Worm (Caenorhabditis elegans): ENCODE data around the gene T12D8.9.

DNA sequence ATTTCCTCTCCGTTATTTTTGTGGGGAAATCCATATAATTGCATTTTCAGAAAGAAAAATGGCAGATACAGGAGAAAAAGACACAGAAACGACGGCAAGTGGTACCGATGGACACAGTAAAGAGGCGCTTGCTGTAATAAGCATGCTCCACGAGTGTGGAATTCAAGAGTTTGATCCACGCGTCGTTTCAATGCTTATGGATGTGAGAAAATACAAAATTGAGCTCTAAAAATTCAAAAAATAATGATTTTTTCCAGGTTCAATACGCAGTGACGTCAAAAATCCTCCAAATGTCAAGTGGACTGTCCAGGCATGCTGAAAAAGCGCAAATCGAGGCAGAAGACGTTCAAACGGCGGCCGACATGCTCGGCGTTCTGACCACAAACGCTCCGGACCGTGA lies 7.3 kb downstream of the T12D8.9 start, which contains the start of gene taf-9:
- TF ChIP-seq ceh-83 (GFP tag; optimal IDR thresholded peaks at IDR 0.05) (no peak), snpc-4 (tag; optimal IDR thresholded peaks at IDR 0.05) (no peak), sptf-1 (tag; optimal IDR thresholded peaks at IDR 0.05) (no peak), flh-1 (GFP tag; optimal IDR thresholded peaks at IDR 0.05) (no peak), unc-62 (GFP tag; optimal IDR thresholded peaks at IDR 0.05) (no peak), unc-39 (tag; optimal IDR thresholded peaks at IDR 0.05) (no peak), nhr-2 (tag; optimal IDR thresholded peaks at IDR 0.05) (no peak), pha-4 (tag; optimal IDR thresholded peaks at IDR 0.05) (no peak), mab-5 (tag; optimal IDR thresholded peaks at IDR 0.05) (no peak), nhr-12 (tag; optimal IDR thresholded peaks at IDR 0.05) (no peak), lin-13 (tag; optimal IDR thresholded peaks at IDR 0.05) (no peak), ces-1 (GFP tag; optimal IDR thresholded peaks at IDR 0.05) (no peak)

All from whole organism, mixed stage, embryonic.